Fruit fly (Drosophila melanogaster): ENCODE data around the gene ND-13A.

dm6 chr2L:5049974-5050373 lies 50.1 kb downstream of the ND-13A start:
- TF ChIP-seq CG34406 (GFP tag; optimal IDR thresholded peaks at IDR 0.05) (no peak), CG6854 (GFP tag; optimal IDR thresholded peaks at IDR 0.05) (no peak), CG16779 (tag; optimal IDR thresholded peaks at IDR 0.05) (no peak), Hr38 (GFP tag; optimal IDR thresholded peaks at IDR 0.05) (no peak), Blimp-1 (GFP tag; optimal IDR thresholded peaks at IDR 0.05) (no peak), CG11902 (GFP tag; optimal IDR thresholded peaks at IDR 0.05) (no peak), CG3032 (tag; optimal IDR thresholded peaks at IDR 0.05) (no peak), Hr39 (GFP tag; optimal IDR thresholded peaks at IDR 0.05) (no peak), CG15336 (GFP tag; IDR thresholded peaks at IDR 0.05) (no peak)
